Worm (Caenorhabditis elegans) whole organism, dauer: ENCODE data around the gene ugt-61.
"Not testable (repeated sequence)": the region's sequence is repeated elsewhere in the genome, so short reads cannot be mapped to it uniquely, and the experiment has no call there.

Experiments
- unc-62 ChIP-seq: sonication (generic microtip); optimal IDR thresholded peaks from 2 replicates; lab custom pipeline; 2017; ENCODE audit warnings: missing biosample characterization, missing genetic modification reagents, missing genetic modification characterization

The ugt-61 gene

DNA sequence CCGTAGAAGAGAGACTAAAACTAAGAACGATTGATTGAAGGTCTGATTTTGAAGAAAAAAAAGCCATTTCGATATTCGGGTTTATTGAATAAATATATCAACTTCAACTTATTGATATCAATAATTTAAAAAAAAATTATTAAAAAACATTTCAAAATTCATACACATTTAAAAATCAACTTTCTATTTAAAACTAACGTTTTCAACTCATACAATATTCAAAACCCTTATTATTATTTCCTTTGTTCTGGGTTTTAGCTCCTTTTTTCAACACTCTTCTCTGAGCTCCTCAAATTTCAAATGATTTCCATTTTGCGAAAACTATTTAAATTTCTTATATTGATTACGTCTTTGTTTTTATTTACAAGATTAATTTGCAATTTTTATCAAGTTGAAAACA, 3.0 kb downstream of the ugt-61 start, which contains the start of gene C18G1.7:
TSS of gene C18G1.7 (plus strand) at position 301 of the 400 bp plus-strand sequence.
- no peak for TF ChIP-seq unc-62 (GFP tag; lab: Kevin White, UChicago)

ce11 chrV:4750294-4750693, 8.1 kb downstream of the ugt-61 start, which contains the start of gene C18G1.6:
C18G1.6 (plus strand) TSS chrV:4750594.
- TF ChIP-seq unc-62 (GFP tag; lab: Kevin White, UChicago), result no peak

ce11 chrV:4754123-4754522, 11.9 kb downstream of the ugt-61 start, which contains the start of gene hil-4:
hil-4 (plus strand) TSS chrV:4754313.
- no peak for TF ChIP-seq unc-62 (GFP tag; lab: Kevin White, UChicago)

DNA sequence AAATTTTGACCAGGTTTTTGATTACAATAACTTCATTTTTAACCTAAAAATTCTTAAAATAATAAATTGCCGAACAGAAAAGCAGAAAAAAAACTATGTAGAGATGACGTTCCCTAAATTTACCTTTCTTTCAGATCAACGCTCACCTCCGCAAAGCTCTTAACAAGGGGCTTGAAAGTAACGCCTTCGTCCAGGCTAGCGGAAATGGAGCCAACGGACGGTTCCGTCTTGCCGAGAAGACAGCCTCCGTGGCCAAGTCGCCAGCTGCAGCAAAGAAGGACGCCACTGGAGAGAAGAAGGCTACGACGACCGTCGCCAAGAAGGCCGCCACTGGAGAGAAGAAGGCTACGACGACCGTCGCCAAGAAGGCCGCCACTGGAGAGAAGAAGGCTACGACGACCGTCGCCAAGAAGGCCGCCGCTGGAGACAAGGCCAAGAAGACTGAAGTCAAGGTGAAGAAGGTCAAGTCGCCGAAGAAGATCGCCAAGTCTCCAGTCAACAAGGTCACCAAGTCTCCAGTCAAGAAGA, 12.5 kb downstream of the ugt-61 start:
- no peak for TF ChIP-seq unc-62 (GFP tag; lab: Kevin White, UChicago)

ce11 chrV:4755308-4756029, 13.2 kb downstream of the ugt-61 start, which contains the start of gene pgl-3:
pgl-3 (plus strand) TSS chrV:4755979.
- TF ChIP-seq unc-62 (GFP tag; lab: Kevin White, UChicago), result no peak

- no peak for TF ChIP-seq unc-62 (GFP tag; lab: Kevin White, UChicago)
Observed at ce11 chrV:4758019-4758418, 15.8 kb downstream of the ugt-61 start.

DNA sequence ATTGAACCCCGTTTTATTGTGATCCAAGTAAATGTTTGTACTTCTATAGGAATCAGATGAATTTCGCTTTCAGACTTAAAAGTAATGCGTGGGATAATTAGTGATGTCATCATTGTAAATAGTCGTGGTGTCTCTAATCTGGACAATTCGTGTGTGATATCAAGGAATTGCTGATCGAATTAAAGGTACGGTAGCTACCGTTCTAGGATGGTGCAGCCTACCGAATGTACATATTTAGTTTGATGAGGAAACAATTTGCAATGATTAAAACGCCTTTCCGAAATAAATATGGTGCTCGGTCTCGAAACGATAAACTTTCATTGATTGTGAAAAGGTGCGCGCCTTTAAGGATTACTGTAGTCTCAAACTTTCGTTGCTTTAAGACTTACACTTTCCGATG, 16.3 kb downstream of the ugt-61 start:
- TF ChIP-seq unc-62 (GFP tag; lab: Kevin White, UChicago), result no peak

DNA sequence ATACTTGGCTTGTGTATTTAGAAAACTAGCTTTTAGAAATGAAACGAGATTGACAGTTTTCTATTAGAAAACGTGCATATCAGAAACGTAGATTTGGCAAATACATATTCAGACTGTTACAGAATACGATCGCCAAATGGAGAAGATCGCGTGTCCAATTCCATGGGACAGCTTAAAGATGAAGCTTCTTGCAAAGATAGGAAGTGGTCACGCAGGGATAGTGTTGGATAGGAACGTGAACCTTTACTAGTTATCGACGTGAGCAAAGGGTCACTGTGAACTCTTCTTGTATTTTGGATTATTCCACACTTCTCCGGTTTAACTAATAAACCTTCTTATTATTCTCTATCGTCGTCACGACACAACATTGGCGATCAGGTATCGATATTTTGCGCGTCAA, 18.5 kb downstream of the ugt-61 start, which contains the start of gene bgnt-1.4:
TSS of gene bgnt-1.4 (plus strand) at position 301 of the 400 bp plus-strand sequence.
- not testable (repeated sequence) for TF ChIP-seq unc-62 (GFP tag; lab: Kevin White, UChicago)

DNA sequence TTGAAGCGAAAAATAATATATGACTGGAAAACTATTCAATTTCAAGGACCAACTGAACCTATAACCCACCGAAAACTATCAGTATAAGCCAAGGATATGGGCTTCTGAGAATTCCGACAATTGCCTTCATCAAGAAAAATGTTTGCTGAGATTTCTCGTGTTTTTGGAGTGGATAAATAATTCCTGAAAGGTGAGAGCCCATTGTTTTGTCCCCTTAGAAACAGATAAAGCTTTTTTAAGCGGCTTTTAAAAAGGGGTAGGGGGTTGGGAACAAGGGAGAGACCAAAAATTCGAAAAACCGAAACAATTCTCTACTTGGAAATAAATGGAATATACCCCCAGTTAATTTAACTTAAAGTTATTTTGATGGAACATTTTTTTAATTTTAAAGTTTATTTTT, 24.3 kb downstream of the ugt-61 start, which contains the start of gene C18G1.8:
TSS of gene C18G1.8 (minus strand) at position 101 of the 400 bp plus-strand sequence.
- no peak for TF ChIP-seq unc-62 (GFP tag; lab: Kevin White, UChicago)

ce11 chrV:4769633-4770032, 27.4 kb downstream of the ugt-61 start, which contains the start of gene C18G1.9:
C18G1.9 (minus strand) TSS chrV:4769733.
- TF ChIP-seq unc-62 (GFP tag; lab: Kevin White, UChicago), result no peak

ce11 chrV:4770408-4770947, 28.3 kb downstream of the ugt-61 start, which contains the start of gene elt-7:
elt-7 (plus strand) TSS chrV:4770670.
- no peak for TF ChIP-seq unc-62 (GFP tag; lab: Kevin White, UChicago)

- no peak for TF ChIP-seq unc-62 (GFP tag; lab: Kevin White, UChicago)
Observed at ce11 chrV:4775140-4775539, 32.9 kb downstream of the ugt-61 start.

ce11 chrV:4777388-4777986, 35.3 kb downstream of the ugt-61 start, which contains the start of gene C18G1.1:
C18G1.1 (plus strand) TSS chrV:4777960.
- no peak for TF ChIP-seq unc-62 (GFP tag; lab: Kevin White, UChicago)

DNA sequence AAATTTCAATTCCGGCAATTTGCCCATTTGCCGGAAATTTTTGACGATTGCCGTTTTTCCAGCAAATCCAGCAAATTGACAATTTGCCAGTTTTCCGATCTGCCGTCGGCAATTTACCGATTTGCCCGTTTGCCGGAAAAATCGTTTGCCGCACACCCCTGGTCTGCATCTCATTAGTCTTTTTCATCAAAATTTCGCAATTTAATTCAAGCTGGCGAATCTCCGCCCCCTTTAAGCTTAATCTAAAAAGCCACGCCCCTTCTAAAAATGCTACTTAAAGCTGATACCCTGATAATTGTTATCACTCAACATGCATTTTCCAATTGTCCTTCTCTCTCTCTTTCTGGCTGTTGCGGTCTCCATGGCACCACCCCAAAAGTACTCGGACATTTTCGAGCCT, 41.1 kb downstream of the ugt-61 start, which contains the start of gene Y60C6A.1:
TSS of gene Y60C6A.1 (plus strand) at position 301 of the 400 bp plus-strand sequence.
- no peak for TF ChIP-seq unc-62 (GFP tag; lab: Kevin White, UChicago)

- no peak for TF ChIP-seq unc-62 (GFP tag; lab: Kevin White, UChicago)
Observed at ce11 chrV:4785333-4785852, 43.2 kb downstream of the ugt-61 start, which contains the start of the genes Y60C6A.2 and Y60C6A.3. Y60C6A.2 (minus strand) TSS chrV:4785433. Y60C6A.3 (plus strand) TSS chrV:4785802.
